Fruit fly (Drosophila melanogaster) whole organism, adult: ENCODE measurements around the gene glu.

Experiments used
- CG11617 ChIP-seq: fragments of 200-800 bp; sonication (Bioruptor generic); optimal IDR thresholded peaks from 2 replicates; lab custom pipeline; 2017; ENCODE audit warnings: mild to moderate bottlenecking, missing biosample characterization, missing genetic modification reagents, missing genetic modification characterization
- CG12768 ChIP-seq: fragments of 200-800 bp; sonication (Bioruptor generic); optimal IDR thresholded peaks from 2 replicates; lab custom pipeline; 2017; ENCODE audit warnings: missing biosample characterization, missing genetic modification characterization, mild to moderate bottlenecking, moderate library complexity, missing genetic modification reagents
- CG14711 ChIP-seq: fragments of 200-800 bp; sonication (Bioruptor generic); optimal IDR thresholded peaks from 2 replicates; lab custom pipeline; 2018; ENCODE audit warnings: missing biosample characterization, mild to moderate bottlenecking, missing genetic modification characterization, moderate library complexity
- CG1620 ChIP-seq: fragments of 200-800 bp; sonication (Bioruptor generic); optimal IDR thresholded peaks from 2 replicates; lab custom pipeline; 2016; ENCODE audit warnings: missing biosample characterization, missing genetic modification characterization
- CG33017 ChIP-seq: fragments of 200-800 bp; sonication (Bioruptor generic); optimal IDR thresholded peaks from 2 replicates; lab custom pipeline; 2018; ENCODE audit warnings: missing biosample characterization, mild to moderate bottlenecking, missing genetic modification characterization, moderate library complexity
- CG5204 ChIP-seq: fragments of 200-800 bp; sonication (Bioruptor generic); optimal IDR thresholded peaks from 2 replicates; lab custom pipeline; 2016; ENCODE audit warnings: missing biosample characterization, missing genetic modification characterization
- CG7045 ChIP-seq: fragments of 200-800 bp; sonication (Bioruptor generic); optimal IDR thresholded peaks from 2 replicates; lab custom pipeline; 2017; ENCODE audit warnings: missing biosample characterization, mild to moderate bottlenecking, missing genetic modification characterization
- CG7101 ChIP-seq: fragments of 200-800 bp; sonication (Bioruptor generic); optimal IDR thresholded peaks from 2 replicates; lab custom pipeline; 2018; ENCODE audit warnings: missing biosample characterization, mild to moderate bottlenecking, missing genetic modification characterization, moderate library complexity
- Clk ChIP-seq: fragments of 200-800 bp; sonication (Bioruptor generic); optimal IDR thresholded peaks from 2 replicates; lab custom pipeline; 2017; ENCODE audit warnings: missing biosample characterization, missing genetic modification characterization
- Crg-1 ChIP-seq: fragments of 200-800 bp; sonication (Bioruptor generic); optimal IDR thresholded peaks from 2 replicates; lab custom pipeline; 2016; ENCODE audit warnings: missing biosample characterization, missing genetic modification characterization
- Hr96 ChIP-seq: fragments of 200-800 bp; sonication (Bioruptor generic); optimal IDR thresholded peaks from 2 replicates; lab custom pipeline; 2016; ENCODE audit warnings: missing biosample characterization, missing genetic modification characterization
- Mnt ChIP-seq: fragments of 200-800 bp; sonication (Bioruptor generic); optimal IDR thresholded peaks from 2 replicates; lab custom pipeline; 2016; ENCODE audit warnings: missing biosample characterization, mild to moderate bottlenecking, missing genetic modification characterization
- bab1 ChIP-seq: fragments of 200-800 bp; sonication (Bioruptor generic); optimal IDR thresholded peaks from 3 replicates; lab custom pipeline; 2019; ENCODE audit warnings: missing biosample characterization, mild to moderate bottlenecking, missing genetic modification characterization, moderate library complexity
- cic ChIP-seq: fragments of 200-800 bp; sonication (Bioruptor generic); optimal IDR thresholded peaks from 2 replicates; lab custom pipeline; 2017; ENCODE audit warnings: missing biosample characterization, mild to moderate bottlenecking, missing genetic modification characterization, moderate library complexity
- cnc ChIP-seq, 2 experiments: fragments of >200 bp; optimal IDR thresholded peaks; 2 replicates each; lab custom pipeline; 2017
- kay ChIP-seq: fragments of 200-800 bp; sonication (Bioruptor generic); peaks from one replicate; lab custom pipeline; 2016; ENCODE audit warnings: missing biosample characterization, missing genetic modification characterization, borderline replicate concordance
- ovo ChIP-seq: fragments of 200-800 bp; sonication (Bioruptor generic); optimal IDR thresholded peaks from 2 replicates; lab custom pipeline; 2016; ENCODE audit warnings: missing biosample characterization, missing genetic modification characterization
- pad ChIP-seq: fragments of 200-800 bp; sonication (Bioruptor generic); optimal IDR thresholded peaks from 3 replicates; lab custom pipeline; 2017; ENCODE audit warnings: missing biosample characterization, missing genetic modification characterization, mild to moderate bottlenecking, moderate library complexity, missing genetic modification reagents
- tj ChIP-seq: fragments of 200-800 bp; sonication (Bioruptor generic); optimal IDR thresholded peaks from 3 replicates; lab custom pipeline; 2017; ENCODE audit warnings: missing biosample characterization, mild to moderate bottlenecking, missing genetic modification characterization, moderate library complexity
- toe ChIP-seq: fragments of 200-800 bp; sonication (Bioruptor generic); optimal IDR thresholded peaks from 2 replicates; lab custom pipeline; 2016; ENCODE audit warnings: missing biosample characterization, missing genetic modification characterization

Gene glu

DNA sequence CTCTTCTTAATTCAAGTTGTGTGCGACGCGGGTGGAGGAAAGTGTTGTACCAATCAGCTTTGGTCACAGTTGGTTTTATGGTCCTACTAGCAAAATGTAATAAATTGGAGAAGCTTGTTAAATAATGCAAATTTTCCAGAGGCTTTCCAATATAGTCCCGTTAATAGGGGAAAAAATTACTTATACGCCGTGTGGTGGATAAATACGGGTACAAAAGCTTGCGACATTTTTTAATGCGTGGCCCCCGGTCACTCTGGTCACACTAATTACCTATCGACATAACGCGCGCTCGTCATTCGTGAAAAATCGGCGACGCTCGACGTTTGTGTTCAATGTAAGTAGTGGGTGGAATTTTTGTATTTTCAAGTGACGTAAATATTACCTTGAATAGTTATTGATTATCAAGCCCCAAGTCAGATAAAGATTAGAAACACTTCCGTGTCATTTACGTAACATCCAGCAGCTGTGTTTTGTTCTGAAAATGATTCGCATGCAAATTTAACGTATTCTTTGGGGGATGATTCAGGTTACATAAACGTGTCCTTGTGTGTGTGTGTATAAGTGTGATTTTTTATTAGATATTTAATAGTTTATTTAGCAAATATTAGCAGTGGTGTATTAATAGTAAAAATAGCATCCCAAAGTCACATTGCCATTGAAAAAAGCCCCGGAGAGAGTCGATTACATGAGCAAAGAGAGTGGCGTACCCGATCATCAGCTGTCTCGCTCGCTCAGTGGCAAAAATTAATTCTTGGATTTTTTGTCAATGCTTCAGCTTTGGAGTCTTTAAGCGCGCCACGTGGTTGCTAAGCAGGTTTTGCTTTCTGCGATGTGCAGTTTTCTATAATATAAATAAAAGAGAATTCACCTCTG, 18.3 kb downstream of the glu start, which contains the start of gene Cyt-c-p:
TSS of gene Cyt-c-p (plus strand) at position 290 of the 873 bp plus-strand sequence.
- TF ChIP-seq CG7045 (GFP tag; lab: Kevin White, UChicago) (no peak), bab1 (peak; percentile 69), CG5204 (GFP tag; lab: Kevin White, UChicago) (no peak), Clk (GFP tag; lab: Kevin White, UChicago) (no peak), CG7101 (tag; lab: Kevin White, UChicago) (peak; percentile 54), Mnt (GFP tag; lab: Kevin White, UChicago) (peak; percentile 43), CG33017 (peak; percentile 27), kay (peak; percentile 69), tj (GFP tag; lab: Kevin White, UChicago) (peak; percentile 52), CG1620 (peak; percentile 47), ovo (GFP tag; lab: Kevin White, UChicago) (peak; percentile 18), Hr96 (peak; percentile 25), Crg-1 (peak; percentile 6), CG14711 (tag; lab: Kevin White, UChicago) (peak; percentile 0), CG12768 (GFP tag; lab: Kevin White, UChicago) (no peak), cic (GFP tag; lab: Kevin White, UChicago) (peak; percentile 73), pad (GFP tag; lab: Kevin White, UChicago) (peak; percentile 86), CG11617 (GFP tag; lab: Kevin White, UChicago) (peak; percentile 58), cnc (optimal IDR thresholded peaks at IDR 0.05; lab: Kevin White, UChicago) (no peak), toe (GFP tag; lab: Kevin White, UChicago) (no peak)

DNA sequence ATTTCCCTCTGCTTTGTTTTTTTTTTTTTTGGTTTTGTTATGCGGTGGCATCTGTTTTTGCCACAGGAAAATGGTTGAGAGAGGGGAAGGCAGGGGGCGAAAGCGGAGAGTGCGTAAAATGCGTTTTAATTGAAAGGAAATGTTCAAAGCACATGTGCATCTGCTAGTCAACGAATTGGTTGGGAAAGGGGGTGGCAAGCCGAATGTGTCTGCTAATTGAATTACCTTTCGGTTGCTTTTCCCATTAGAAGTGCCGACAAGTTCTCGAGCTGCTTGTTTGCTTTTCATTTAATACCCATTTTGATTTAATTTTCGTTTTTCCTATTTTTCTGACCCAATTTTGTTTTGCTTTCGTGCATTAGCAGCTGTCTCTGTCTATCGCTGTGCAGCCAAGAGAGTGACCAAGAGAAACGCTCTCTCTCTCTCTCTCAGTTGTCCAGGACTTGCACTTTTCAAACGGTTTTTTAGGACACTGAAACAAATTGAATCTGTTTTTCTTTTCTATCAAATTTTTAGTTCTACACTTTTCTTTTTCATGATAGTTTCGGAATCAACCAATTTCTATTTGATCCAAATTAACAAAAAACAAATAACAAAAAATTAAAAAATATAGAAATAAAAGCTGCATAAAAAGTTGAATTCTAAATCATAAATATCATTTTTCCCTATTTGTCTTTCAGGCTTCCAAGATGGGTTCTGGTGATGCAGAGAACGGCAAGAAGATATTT, 19.6 kb downstream of the glu start:
- TF ChIP-seq toe (GFP tag; lab: Kevin White, UChicago) (no peak), tj (GFP tag; lab: Kevin White, UChicago) (no peak), CG33017 (no peak)

- TF ChIP-seq pad (GFP tag; lab: Kevin White, UChicago) (peak; percentile 9), CG11617 (GFP tag; lab: Kevin White, UChicago) (no peak), cic (GFP tag; lab: Kevin White, UChicago) (no peak), CG14711 (tag; lab: Kevin White, UChicago) (peak; percentile 32), cnc (optimal IDR thresholded peaks at IDR 0.05; lab: Kevin White, UChicago) (no peak)
Measured at dm6 chr2L:16716771-16717170, 21.4 kb downstream of the glu start.

dm6 chr2L:16715841-16716701, 22.1 kb downstream of the glu start, which contains the start of the genes Cyt-c-d and CG31808:
Cyt-c-d (plus strand) TSS chr2L:16715891.
CG31808 (minus strand) TSS chr2L:16716195.
- TF ChIP-seq tj (GFP tag; lab: Kevin White, UChicago) (peak; percentile 83), CG14711 (tag; lab: Kevin White, UChicago) (peak; percentile 85), CG5204 (GFP tag; lab: Kevin White, UChicago) (peak; percentile 71), toe (GFP tag; lab: Kevin White, UChicago) (peak; percentile 72), cic (GFP tag; lab: Kevin White, UChicago) (peak; percentile 68), cnc (optimal IDR thresholded peaks at IDR 0.05; lab: Kevin White, UChicago) (no peak), CG33017 (peak; percentile 88), Mnt (GFP tag; lab: Kevin White, UChicago) (peak; percentile 43), pad (GFP tag; lab: Kevin White, UChicago) (peak; percentile 53), CG7045 (GFP tag; lab: Kevin White, UChicago) (peak; percentile 85), Crg-1 (peak; percentile 49), bab1 (peak; percentile 88), Hr96 (peak; percentile 70), CG1620 (peak; percentile 34), kay (no peak), CG11617 (GFP tag; lab: Kevin White, UChicago) (peak; percentile 83), ovo (GFP tag; lab: Kevin White, UChicago) (no peak), CG7101 (tag; lab: Kevin White, UChicago) (peak; percentile 89), Clk (GFP tag; lab: Kevin White, UChicago) (peak; percentile 49), CG12768 (GFP tag; lab: Kevin White, UChicago) (peak; percentile 69)

DNA sequence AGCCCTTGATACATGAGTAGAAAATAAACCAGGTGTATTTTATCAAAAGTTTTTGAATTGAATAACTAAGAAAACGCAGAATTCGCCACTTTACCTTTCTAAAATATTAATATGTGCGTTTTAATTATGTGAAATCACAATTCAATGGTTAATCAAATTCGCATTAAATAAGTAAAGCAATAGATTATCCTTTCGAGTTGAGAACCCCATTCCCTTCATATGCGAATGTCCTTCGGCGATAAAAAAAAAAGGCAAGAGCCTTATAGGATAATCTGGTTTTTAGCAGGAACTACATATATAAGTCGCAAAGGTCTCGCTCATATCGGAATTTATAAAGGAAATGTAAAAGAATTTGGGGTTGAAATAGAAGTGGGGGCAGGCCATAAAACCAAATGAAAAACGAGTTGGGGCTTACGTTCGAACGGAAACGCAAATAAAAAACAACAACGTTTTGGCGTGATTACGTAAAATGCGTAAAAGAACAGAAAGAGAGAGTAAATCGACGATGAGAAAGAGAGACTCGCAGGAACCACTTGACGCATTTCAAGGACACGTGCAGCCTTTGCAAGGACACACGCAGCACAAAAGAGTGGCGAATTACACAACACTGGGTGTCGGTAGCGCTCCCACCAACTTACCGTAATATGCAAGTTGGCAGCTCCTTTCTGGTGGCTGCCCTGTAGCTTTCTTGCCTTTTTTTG, 22.9 kb downstream of the glu start:
- no peak for TF ChIP-seq Clk (GFP tag; lab: Kevin White, UChicago)
- TF ChIP-seq CG12768 (GFP tag; lab: Kevin White, UChicago): no peak
- no peak for TF ChIP-seq CG33017
- TF ChIP-seq kay: peak; percentile 58
